Worm (Caenorhabditis elegans): ENCODE results near the gene M163.8.

M163.8 gene

ce11 chrX:14465593-14465992 lies 19.3 kb upstream of the M163.8 start, which contains the start of gene M163.22:
TSS of gene M163.22 (plus strand) at chrX:14465893.
- TF ChIP-seq unc-39 (tag; optimal IDR thresholded peaks at IDR 0.05) (no peak), nhr-2 (tag; optimal IDR thresholded peaks at IDR 0.05) (no peak), lsy-2 (tag; optimal IDR thresholded peaks at IDR 0.05) (no peak), lin-32 (GFP tag; optimal IDR thresholded peaks at IDR 0.05) (no peak), elt-1 (tag; optimal IDR thresholded peaks at IDR 0.05; ENCODE audit: borderline replicate concordance, insufficient read depth) (no peak), bed-3 (GFP tag; optimal IDR thresholded peaks at IDR 0.05) (no peak), ceh-83 (GFP tag; optimal IDR thresholded peaks at IDR 0.05) (no peak), mab-5 (tag; optimal IDR thresholded peaks at IDR 0.05) (no peak), blmp-1 (tag; optimal IDR thresholded peaks at IDR 0.05) (no peak), ztf-11 (tag; optimal IDR thresholded peaks at IDR 0.05) (no peak), sptf-1 (tag; optimal IDR thresholded peaks at IDR 0.05) (no peak), ham-2 (GFP tag; optimal IDR thresholded peaks at IDR 0.05) (no peak), ceh-43 (GFP tag; optimal IDR thresholded peaks at IDR 0.05) (no peak), pha-4 (tag; optimal IDR thresholded peaks at IDR 0.05) (no peak), sem-2 (GFP tag; optimal IDR thresholded peaks at IDR 0.05) (no peak)

ce11 chrX:14466532-14466931 lies 18.4 kb upstream of the M163.8 start, which contains the start of gene M163.21:
TSS of gene M163.21 (plus strand) at chrX:14466832.
- TF ChIP-seq M03D4.4 (tag; optimal IDR thresholded peaks at IDR 0.05), result no peak
- no peak for TF ChIP-seq cnd-1 (tag; optimal IDR thresholded peaks at IDR 0.05)
- no peak for TF ChIP-seq elt-3 (tag; optimal IDR thresholded peaks at IDR 0.05)
- TF ChIP-seq unc-39 (tag; optimal IDR thresholded peaks at IDR 0.05), result no peak
- TF ChIP-seq ceh-83 (GFP tag; optimal IDR thresholded peaks at IDR 0.05), result no peak
- TF ChIP-seq unc-120 (tag; optimal IDR thresholded peaks at IDR 0.05; ENCODE audit: poor library complexity, severe bottlenecking), result no peak
- no peak for TF ChIP-seq nhr-12 (tag; optimal IDR thresholded peaks at IDR 0.05)
- TF ChIP-seq ztf-11 (tag; optimal IDR thresholded peaks at IDR 0.05), result no peak
- TF ChIP-seq zip-8 (tag; optimal IDR thresholded peaks at IDR 0.05), result no peak
- no peak for TF ChIP-seq unc-62 (GFP tag; optimal IDR thresholded peaks at IDR 0.05)
- TF ChIP-seq ces-1 (GFP tag; optimal IDR thresholded peaks at IDR 0.05), result no peak
- no peak for TF ChIP-seq nhr-2 (tag; optimal IDR thresholded peaks at IDR 0.05)
- TF ChIP-seq lin-32 (GFP tag; optimal IDR thresholded peaks at IDR 0.05), result no peak
- TF ChIP-seq lin-13 (tag; optimal IDR thresholded peaks at IDR 0.05), result no peak
- no peak for TF ChIP-seq nhr-76 (tag; optimal IDR thresholded peaks at IDR 0.05)
- TF ChIP-seq nhr-237 (tag; optimal IDR thresholded peaks at IDR 0.05), result no peak

ce11 chrX:14469284-14469683 lies 15.6 kb upstream of the M163.8 start, which contains the start of gene M163.9:
TSS of gene M163.9 (plus strand) at chrX:14469584.
- TF ChIP-seq lin-13 (tag; optimal IDR thresholded peaks at IDR 0.05) (no peak), nhr-28 (tag; optimal IDR thresholded peaks at IDR 0.05) (no peak), sem-2 (GFP tag; optimal IDR thresholded peaks at IDR 0.05) (no peak), drap-1 (GFP tag; optimal IDR thresholded peaks at IDR 0.05) (no peak), elt-3 (tag; optimal IDR thresholded peaks at IDR 0.05) (no peak), tbx-8 (GFP tag; optimal IDR thresholded peaks at IDR 0.05) (no peak), pha-4 (tag; optimal IDR thresholded peaks at IDR 0.05) (no peak), nhr-76 (tag; optimal IDR thresholded peaks at IDR 0.05) (no peak), elt-1 (tag; optimal IDR thresholded peaks at IDR 0.05; ENCODE audit: borderline replicate concordance, insufficient read depth) (no peak)

ce11 chrX:14470687-14471086 lies 14.2 kb upstream of the M163.8 start, which contains the start of gene M163.10:
TSS of gene M163.10 (plus strand) at chrX:14470987.
- TF ChIP-seq drap-1 (GFP tag; optimal IDR thresholded peaks at IDR 0.05) (no peak), ztf-11 (tag; optimal IDR thresholded peaks at IDR 0.05) (no peak), snpc-4 (tag; optimal IDR thresholded peaks at IDR 0.05) (no peak), ces-1 (GFP tag; optimal IDR thresholded peaks at IDR 0.05) (no peak), nhr-76 (tag; optimal IDR thresholded peaks at IDR 0.05) (no peak), sptf-1 (tag; optimal IDR thresholded peaks at IDR 0.05) (no peak), nhr-2 (tag; optimal IDR thresholded peaks at IDR 0.05) (no peak), bed-3 (GFP tag; optimal IDR thresholded peaks at IDR 0.05) (no peak), M03D4.4 (tag; optimal IDR thresholded peaks at IDR 0.05) (no peak), blmp-1 (tag; optimal IDR thresholded peaks at IDR 0.05) (no peak), nhr-12 (tag; optimal IDR thresholded peaks at IDR 0.05) (no peak), mab-5 (tag; optimal IDR thresholded peaks at IDR 0.05) (no peak), flh-1 (GFP tag; optimal IDR thresholded peaks at IDR 0.05) (no peak), lsy-2 (tag; optimal IDR thresholded peaks at IDR 0.05) (no peak), nhr-28 (tag; optimal IDR thresholded peaks at IDR 0.05) (no peak), sem-2 (GFP tag; optimal IDR thresholded peaks at IDR 0.05) (no peak), pha-4 (tag; optimal IDR thresholded peaks at IDR 0.05) (no peak)

- TF ChIP-seq bed-3 (GFP tag; optimal IDR thresholded peaks at IDR 0.05) (no peak), nhr-28 (tag; optimal IDR thresholded peaks at IDR 0.05) (no peak), mab-5 (tag; optimal IDR thresholded peaks at IDR 0.05) (no peak), lin-13 (tag; optimal IDR thresholded peaks at IDR 0.05) (no peak), ceh-43 (GFP tag; optimal IDR thresholded peaks at IDR 0.05) (no peak), drap-1 (GFP tag; optimal IDR thresholded peaks at IDR 0.05) (no peak), snpc-4 (tag; optimal IDR thresholded peaks at IDR 0.05) (no peak), cnd-1 (tag; optimal IDR thresholded peaks at IDR 0.05) (no peak), ztf-11 (tag; optimal IDR thresholded peaks at IDR 0.05) (no peak), elt-1 (tag; optimal IDR thresholded peaks at IDR 0.05; ENCODE audit: borderline replicate concordance, insufficient read depth) (no peak), sem-2 (GFP tag; optimal IDR thresholded peaks at IDR 0.05) (no peak), zip-8 (tag; optimal IDR thresholded peaks at IDR 0.05) (no peak), M03D4.4 (tag; optimal IDR thresholded peaks at IDR 0.05) (no peak), nhr-237 (tag; optimal IDR thresholded peaks at IDR 0.05) (no peak), sptf-1 (tag; optimal IDR thresholded peaks at IDR 0.05) (no peak), hlh-1 (tag; optimal IDR thresholded peaks at IDR 0.05) (no peak), ceh-39 (tag; optimal IDR thresholded peaks at IDR 0.05) (no peak), nhr-2 (tag; optimal IDR thresholded peaks at IDR 0.05) (no peak), mep-1 (tag; optimal IDR thresholded peaks at IDR 0.05) (no peak)
Measured at ce11 chrX:14473740-14474139, 11.2 kb upstream of the M163.8 start, which contains the start of gene M163.5. TSS of gene M163.5 (plus strand) at chrX:14474040.

All from whole organism, mixed stage, embryonic.